Fruit fly (Drosophila melanogaster) whole organism, embryonic: ENCODE measurements around the gene CG9522.

Source experiments
- CG4282 ChIP-seq: fragments of 200-800 bp; sonication (Bioruptor generic); optimal IDR thresholded peaks from 2 replicates; lab custom pipeline; 2016; ENCODE audit warnings: missing biosample characterization, missing genetic modification characterization
- Usf ChIP-seq: fragments of 200-800 bp; sonication (Bioruptor generic); optimal IDR thresholded peaks from 2 replicates; lab custom pipeline; 2017; ENCODE audit warnings: missing genotype, missing biosample characterization, missing genetic modification characterization
- h ChIP-seq: fragments of >200 bp; optimal IDR thresholded peaks from 2 replicates; lab custom pipeline; 2017

DNA sequence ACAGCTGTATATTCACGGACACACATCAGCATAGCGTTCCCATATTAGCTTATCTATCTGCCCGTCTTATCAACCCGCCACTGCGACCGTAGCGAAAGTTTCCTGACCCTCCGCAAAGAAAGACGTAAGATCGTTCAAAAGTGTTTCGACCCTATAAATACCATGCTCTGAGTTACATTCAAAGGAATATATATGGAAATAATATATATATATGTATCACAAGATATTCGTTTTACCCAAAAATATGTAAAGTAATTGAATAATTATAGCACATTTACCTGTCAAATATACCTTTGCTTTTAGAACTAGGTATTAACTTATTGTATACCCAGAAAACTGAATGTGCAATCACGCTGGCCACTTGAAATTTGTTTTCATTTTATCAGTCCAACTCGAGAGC is 38.2 kb downstream of the CG9522 start:
- no peak for TF ChIP-seq CG4282 (GFP tag; lab: Kevin White, UChicago)
- TF ChIP-seq h (lab: Kevin White, UChicago) = no peak
- TF ChIP-seq Usf (GFP tag; lab: Kevin White, UChicago) = no peak
